Worm (Caenorhabditis elegans) whole organism, L4/young adult: Measurements from ENCODE around the gene cnnm-5.

Source experiments
- W03F9.2 ChIP-seq: fragments of 150-350 bp; optimal IDR thresholded peaks from 2 replicates; lab custom pipeline; 2014; ENCODE audit warnings: missing biosample characterization, missing genetic modification characterization
- dao-5 ChIP-seq: sonication (generic microtip); optimal IDR thresholded peaks from 2 replicates; lab custom pipeline; 2016; ENCODE audit warnings: missing genotype, missing genetic modification characterization, moderate library complexity, missing compliant biosample characterization
- him-1 ChIP-seq: sonication (generic microtip); optimal IDR thresholded peaks from 2 replicates; lab custom pipeline; 2016; ENCODE audit warnings: missing genotype, missing genetic modification reagents, missing genetic modification characterization, missing compliant biosample characterization

ce11 chrIII:3829105-3829504 is at the start of gene cnnm-5:
- TF ChIP-seq him-1: no peak
- TF ChIP-seq dao-5 (tag; lab: Kevin White, UChicago): no peak
- TF ChIP-seq W03F9.2 (tag; lab: Kevin White, UChicago): no peak
